Worm (Caenorhabditis elegans): ENCODE data around the gene fbxa-199.

- no peak for TF ChIP-seq athp-1 (tag; optimal IDR thresholded peaks at IDR 0.05)
- TF ChIP-seq cebp-1 (GFP tag; IDR thresholded peaks at IDR 0.05) = no peak
- TF ChIP-seq cebp-1 (tag; optimal IDR thresholded peaks at IDR 0.05) = no peak
- TF ChIP-seq snpc-4 (GFP tag; optimal IDR thresholded peaks at IDR 0.05) = no peak
- TF ChIP-seq snpc-4 (tag; optimal IDR thresholded peaks at IDR 0.05) = no peak
These were observed 14.0 kb upstream of the fbxa-199 start, which contains the start of gene srbc-63 for ce11 chrV:15412625-15413024.

Data from whole organism, young adult.